Worm (Caenorhabditis elegans) whole organism, early embryonic: ENCODE results near the gene fbxa-155.

Experiments used
- ama-1 ChIP-seq: fragments of 150-350 bp; optimal IDR thresholded peaks from 2 replicates; lab custom pipeline; 2014
- tra-4 ChIP-seq: sonication (generic microtip); optimal IDR thresholded peaks from 2 replicates; lab custom pipeline; 2017; ENCODE audit warnings: missing genetic modification characterization, missing compliant biosample characterization

ce11 chrIII:9988352-9988751 lies 21.7 kb downstream of the fbxa-155 start, which contains the start of gene C05B5.1:
- no peak for TF ChIP-seq tra-4
- no peak for TF ChIP-seq ama-1 (lab: Kevin White, UChicago)
